Fruit fly (Drosophila melanogaster) whole organism, embryonic: ENCODE measurements around the gene puf.
A peak's percentile ranks its signal among the peaks of the same experiment; 100 is the strongest.

ENCODE experiments used
- Blimp-1 ChIP-seq: fragments of 200-800 bp; sonication (Bioruptor generic); optimal IDR thresholded peaks from 3 replicates; lab custom pipeline; 2018; ENCODE audit warnings: missing biosample characterization, missing genetic modification characterization, mild to moderate bottlenecking, moderate library complexity, missing genetic modification reagents
- CG10267 ChIP-seq: fragments of 200-800 bp; sonication (Bioruptor generic); optimal IDR thresholded peaks from 2 replicates; lab custom pipeline; 2018; ENCODE audit warnings: missing biosample characterization, mild to moderate bottlenecking, missing genetic modification characterization, moderate library complexity
- CG10959 ChIP-seq: fragments of 200-800 bp; sonication (Bioruptor generic); IDR thresholded peaks from 2 replicates; pipeline ENCODE4 v1.3.6; 2022; ENCODE audit warnings: missing biosample characterization, missing genetic modification characterization
- CG10979 ChIP-seq: fragments of 200-800 bp; sonication (Bioruptor generic); optimal IDR thresholded peaks from 2 replicates; lab custom pipeline; 2018; ENCODE audit warnings: missing biosample characterization, mild to moderate bottlenecking, missing genetic modification characterization, moderate library complexity
- CG12659 ChIP-seq: fragments of 200-800 bp; sonication (Bioruptor generic); optimal IDR thresholded peaks from 3 replicates; lab custom pipeline; 2017; ENCODE audit warnings: mild to moderate bottlenecking, missing biosample characterization, missing genetic modification reagents, missing genetic modification characterization
- CG13424 ChIP-seq: fragments of 200-800 bp; sonication (Bioruptor generic); optimal IDR thresholded peaks from 2 replicates; lab custom pipeline; 2019; ENCODE audit warnings: missing biosample characterization, mild to moderate bottlenecking, missing genetic modification characterization, moderate library complexity
- CG15696 ChIP-seq: fragments of 200-800 bp; sonication (Bioruptor generic); optimal IDR thresholded peaks from 2 replicates; lab custom pipeline; 2019; ENCODE audit warnings: missing biosample characterization, mild to moderate bottlenecking, missing genetic modification characterization, moderate library complexity
- CG17359 ChIP-seq: fragments of 200-800 bp; sonication (Bioruptor generic); optimal IDR thresholded peaks from 3 replicates; lab custom pipeline; 2018; ENCODE audit warnings: missing biosample characterization, mild to moderate bottlenecking, missing genetic modification characterization, moderate library complexity
- CG30431 ChIP-seq: fragments of 200-800 bp; sonication (Bioruptor generic); optimal IDR thresholded peaks from 2 replicates; lab custom pipeline; 2017; ENCODE audit warnings: missing biosample characterization, missing genetic modification characterization
- CG6175 ChIP-seq: fragments of 200-800 bp; sonication (Bioruptor generic); IDR thresholded peaks from 3 replicates; pipeline ENCODE4 v1.3.6; 2022; ENCODE audit warnings: missing biosample characterization, missing genetic modification characterization
- CG7357 ChIP-seq: fragments of 200-800 bp; sonication (Bioruptor generic); IDR thresholded peaks from 3 replicates; pipeline ENCODE4 v1.3.6; 2022; ENCODE audit warnings: missing biosample characterization, missing genetic modification characterization
- CG8281 ChIP-seq: fragments of 200-800 bp; sonication (Bioruptor generic); optimal IDR thresholded peaks from 2 replicates; lab custom pipeline; 2018; ENCODE audit warnings: missing biosample characterization, mild to moderate bottlenecking, missing genetic modification characterization, moderate library complexity
- CG8924 ChIP-seq: fragments of 200-800 bp; optimal IDR thresholded peaks from 3 replicates; lab custom pipeline; 2019; ENCODE audit warnings: missing biosample characterization, mild to moderate bottlenecking, missing genetic modification characterization, moderate library complexity
- CG9437 ChIP-seq: fragments of 200-800 bp; sonication (Bioruptor generic); optimal IDR thresholded peaks from 2 replicates; lab custom pipeline; 2018; ENCODE audit warnings: missing biosample characterization, mild to moderate bottlenecking, missing genetic modification characterization
- CkIIα-i1 ChIP-seq: fragments of 200-800 bp; sonication (Bioruptor generic); IDR thresholded peaks from 2 replicates; pipeline ENCODE4 v1.3.6; 2022; ENCODE audit warnings: missing biosample characterization, missing genetic modification characterization
- E2f1 ChIP-seq: fragments of 200-800 bp; sonication (Bioruptor generic); IDR thresholded peaks from 2 replicates; pipeline ENCODE4 v1.3.6; 2022; ENCODE audit warnings: missing biosample characterization, missing genetic modification characterization
- Fer1 ChIP-seq: fragments of 200-800 bp; sonication (Bioruptor generic); optimal IDR thresholded peaks from 2 replicates; lab custom pipeline; 2017; ENCODE audit warnings: missing biosample characterization, mild to moderate bottlenecking, missing genetic modification characterization
- Hr78 ChIP-seq, 2 experiments: fragments of 200-800 bp in 1 of 2; fragments of >200 bp in 1 of 2; sonication (Bioruptor generic) in 1 of 2; optimal IDR thresholded peaks; 2 replicates each; lab custom pipeline; 2017 to 2019; ENCODE audit warnings: missing biosample characterization in 2 of 2, missing genetic modification characterization in 2 of 2, mild to moderate bottlenecking in 1 of 2, moderate library complexity in 1 of 2
- Med ChIP-seq: fragments of 200-800 bp; sonication (Bioruptor generic); peaks from one replicate; lab custom pipeline; 2016; ENCODE audit warnings: missing biosample characterization, missing genetic modification characterization, mild to moderate bottlenecking, inconsistent platforms, moderate library complexity
- Mes4 ChIP-seq: fragments of 200-800 bp; sonication (Bioruptor generic); optimal IDR thresholded peaks from 2 replicates; lab custom pipeline; 2016; ENCODE audit warnings: missing biosample characterization, missing genetic modification characterization
- Nf-YC ChIP-seq: fragments of 200-800 bp; optimal IDR thresholded peaks from 3 replicates; lab custom pipeline; 2019; ENCODE audit warnings: missing biosample characterization, mild to moderate bottlenecking, missing genetic modification characterization, moderate library complexity
- Ptx1 ChIP-seq: fragments of 200-800 bp; sonication (Bioruptor generic); IDR thresholded peaks from 2 replicates; pipeline ENCODE4 v1.3.6; 2022; ENCODE audit warnings: missing biosample characterization, missing genetic modification characterization
- abd-A ChIP-seq: fragments of 200-800 bp; sonication (Bioruptor generic); optimal IDR thresholded peaks from 3 replicates; lab custom pipeline; 2019; ENCODE audit warnings: missing biosample characterization, mild to moderate bottlenecking, missing genetic modification characterization, moderate library complexity
- amos ChIP-seq: fragments of 200-800 bp; sonication (Bioruptor generic); IDR thresholded peaks from 2 replicates; pipeline ENCODE4 v1.3.6; 2022; ENCODE audit warnings: missing biosample characterization, missing genetic modification characterization; ENCODE audit not compliant: partially characterized antibody
- bcd ChIP-seq: fragments of 200-800 bp; sonication (Bioruptor generic); optimal IDR thresholded peaks from 2 replicates; lab custom pipeline; 2017; ENCODE audit warnings: missing biosample characterization, mild to moderate bottlenecking, missing genetic modification characterization
- chif ChIP-seq, 2 experiments: fragments of 200-800 bp; sonication (Bioruptor generic); optimal IDR thresholded peaks; 3 replicates each; lab custom pipeline; 2016; ENCODE audit warnings: missing biosample characterization in 2 of 2, missing genetic modification characterization in 2 of 2
- chinmo ChIP-seq: fragments of 200-800 bp; sonication (Bioruptor generic); IDR thresholded peaks from 4 replicates; pipeline ENCODE4 v1.3.6; 2022; ENCODE audit warnings: missing biosample characterization, missing genetic modification characterization; ENCODE audit not compliant: partially characterized antibody
- ci ChIP-seq: fragments of 200-800 bp; sonication (Bioruptor generic); IDR thresholded peaks from 3 replicates; pipeline ENCODE4 v1.3.6; 2022; ENCODE audit warnings: missing biosample characterization, missing genetic modification characterization
- crol ChIP-seq: fragments of 200-800 bp; sonication (Bioruptor generic); IDR thresholded peaks from 2 replicates; pipeline ENCODE4 v1.3.6; 2022; ENCODE audit warnings: missing biosample characterization, missing genetic modification characterization
- cwo ChIP-seq: fragments of 200-800 bp; sonication (Bioruptor generic); optimal IDR thresholded peaks from 3 replicates; lab custom pipeline; 2017; ENCODE audit warnings: missing biosample characterization, missing genetic modification characterization, mild to moderate bottlenecking, moderate library complexity, missing genetic modification reagents
- exex ChIP-seq: fragments of 200-800 bp; sonication (Bioruptor generic); optimal IDR thresholded peaks from 4 replicates; lab custom pipeline; 2018; ENCODE audit warnings: missing biosample characterization, mild to moderate bottlenecking, missing genetic modification characterization, moderate library complexity
- grn ChIP-seq: fragments of 200-800 bp; sonication (Bioruptor generic); optimal IDR thresholded peaks from 3 replicates; lab custom pipeline; 2017; ENCODE audit warnings: missing biosample characterization, missing genetic modification characterization
- her ChIP-seq: fragments of 200-800 bp; sonication (Bioruptor generic); optimal IDR thresholded peaks from 2 replicates; lab custom pipeline; 2016; ENCODE audit warnings: missing biosample characterization, missing genetic modification characterization
- lab ChIP-seq: fragments of 200-800 bp; sonication (Bioruptor generic); optimal IDR thresholded peaks from 3 replicates; lab custom pipeline; 2017; ENCODE audit warnings: missing biosample characterization, missing genetic modification characterization, mild to moderate bottlenecking, moderate library complexity, missing genetic modification reagents
- lilli ChIP-seq: fragments of 200-800 bp; sonication (Bioruptor generic); optimal IDR thresholded peaks from 3 replicates; lab custom pipeline; 2016; ENCODE audit warnings: missing biosample characterization, missing genetic modification characterization
- lmd ChIP-seq: fragments of 200-800 bp; sonication (Bioruptor generic); IDR thresholded peaks from 2 replicates; pipeline ENCODE4 v1.3.6; 2022; ENCODE audit warnings: missing biosample characterization, missing genetic modification characterization
- mirr ChIP-seq: fragments of 200-800 bp; sonication (Bioruptor generic); optimal IDR thresholded peaks from 3 replicates; lab custom pipeline; 2018; ENCODE audit warnings: missing biosample characterization, mild to moderate bottlenecking, missing genetic modification characterization
- odd ChIP-seq: fragments of 200-800 bp; sonication (Bioruptor generic); optimal IDR thresholded peaks from 2 replicates; lab custom pipeline; 2017; ENCODE audit warnings: missing biosample characterization, mild to moderate bottlenecking, missing genetic modification characterization
- phol ChIP-seq: fragments of 200-800 bp; sonication (Bioruptor generic); optimal IDR thresholded peaks from 3 replicates; lab custom pipeline; 2018; ENCODE audit warnings: missing biosample characterization, mild to moderate bottlenecking, missing genetic modification characterization, moderate library complexity
- prd ChIP-seq, 3 experiments: fragments of >200 bp in 2 of 3; fragments of 200-800 bp in 1 of 3; sonication (Bioruptor generic) in 1 of 3; optimal IDR thresholded peaks in 2 of 3; IDR thresholded peaks in 1 of 3; 2 replicates in 2 of 3; 3 replicates in 1 of 3; pipeline versions ENCODE4 v1.3.6 to Lab custom; 2017 to 2022; ENCODE audit warnings: missing biosample characterization in 1 of 3, missing genetic modification characterization in 1 of 3
- pzg ChIP-seq: fragments of 200-800 bp; sonication (Bioruptor generic); optimal IDR thresholded peaks from 3 replicates; lab custom pipeline; 2018; ENCODE audit warnings: missing biosample characterization, mild to moderate bottlenecking, missing genetic modification characterization, moderate library complexity
- row ChIP-seq: fragments of 200-800 bp; sonication (Bioruptor generic); IDR thresholded peaks from 3 replicates; pipeline ENCODE4 v1.3.6; 2022; ENCODE audit warnings: missing biosample characterization, missing genetic modification characterization
- seq ChIP-seq: fragments of 200-800 bp; sonication (Bioruptor generic); IDR thresholded peaks from 2 replicates; pipeline ENCODE4 v1.3.6; 2022; ENCODE audit warnings: missing biosample characterization, missing genetic modification characterization
- sim ChIP-seq: fragments of 200-800 bp; sonication (Bioruptor generic); IDR thresholded peaks from 2 replicates; pipeline ENCODE4 v1.3.6; 2022; ENCODE audit warnings: missing biosample characterization, missing genetic modification characterization
- sima ChIP-seq: fragments of 200-800 bp; sonication (Bioruptor generic); optimal IDR thresholded peaks from 2 replicates; lab custom pipeline; 2016; ENCODE audit warnings: missing biosample characterization, missing genetic modification characterization
- slp2 ChIP-seq: fragments of 200-800 bp; sonication (Bioruptor generic); optimal IDR thresholded peaks from 2 replicates; lab custom pipeline; 2016; ENCODE audit warnings: missing biosample characterization, missing genetic modification characterization
- sr ChIP-seq: fragments of 200-800 bp; sonication (Bioruptor generic); IDR thresholded peaks from 3 replicates; pipeline ENCODE4 v1.3.6; 2022; ENCODE audit warnings: missing biosample characterization, missing genetic modification characterization
- sug ChIP-seq: fragments of 200-800 bp; optimal IDR thresholded peaks from 2 replicates; lab custom pipeline; 2019; ENCODE audit warnings: missing biosample characterization, mild to moderate bottlenecking, missing genetic modification characterization, moderate library complexity
- tx ChIP-seq: fragments of 200-800 bp; sonication (Bioruptor generic); optimal IDR thresholded peaks from 2 replicates; lab custom pipeline; 2016; ENCODE audit warnings: missing biosample characterization, missing genetic modification characterization

The puf gene

dm6 chr3R:24598549-24599204 is 51.2 kb downstream of the puf start (continued):
- TF ChIP-seq phol (tag; lab: Kevin White, UChicago) = peak; percentile 46
- TF ChIP-seq Blimp-1 (GFP tag; lab: Kevin White, UChicago) = peak; percentile 24
- TF ChIP-seq chif (GFP tag; optimal IDR thresholded peaks at IDR 0.05; lab: Kevin White, UChicago) = peak in 1 of 2 experiments; percentile 19
- peak; percentile 52 for TF ChIP-seq Ptx1
- peak; percentile 38; the same call in 1 of the 2 replicates for TF ChIP-seq crol
- TF ChIP-seq seq (GFP tag; lab: Robert Waterston, UW) = no peak
- no peak for TF ChIP-seq odd (GFP tag; lab: Kevin White, UChicago)
- TF ChIP-seq sim = no peak
- peak; percentile 37; the same call in 1 of the 2 replicates for TF ChIP-seq lmd
- TF ChIP-seq CG9437 = peak; percentile 45
- no peak for TF ChIP-seq sr (GFP tag; lab: Robert Waterston, UW)
- peak; percentile 2 for TF ChIP-seq lilli (GFP tag; lab: Kevin White, UChicago)
- TF ChIP-seq CG12659 (GFP tag; lab: Kevin White, UChicago) = peak; percentile 9
- TF ChIP-seq CG6175 (GFP tag; lab: Robert Waterston, UW) = 0 out of 3 replicates have a peak, but pooled peaks have one; percentile 43
- TF ChIP-seq CkIIα-i1 (GFP tag; lab: Robert Waterston, UW) = 0 out of 2 replicates have a peak, but pooled peaks have one; percentile 11
- no peak for TF ChIP-seq pzg (GFP tag; lab: Kevin White, UChicago)
- no peak for TF ChIP-seq CG10959 (GFP tag; lab: Robert Waterston, UW)
- TF ChIP-seq E2f1 (GFP tag; lab: Robert Waterston, UW) = 0 out of 2 replicates have a peak, but pooled peaks have one; percentile 13
- TF ChIP-seq CG10979 (tag; lab: Kevin White, UChicago) = peak; percentile 16
- TF ChIP-seq cwo (GFP tag; lab: Kevin White, UChicago) = peak; percentile 12
- TF ChIP-seq CG8281 = no peak
- TF ChIP-seq row (GFP tag; lab: Robert Waterston, UW) = peak; percentile 32; the same call in 2 of the 3 replicates
- TF ChIP-seq CG15696 = no peak
- TF ChIP-seq mirr (GFP tag; lab: Kevin White, UChicago) = no peak
- TF ChIP-seq Fer1 (GFP tag; lab: Kevin White, UChicago) = peak; percentile 21
- TF ChIP-seq her (GFP tag; lab: Kevin White, UChicago) = no peak
- TF ChIP-seq CG10267 (tag; lab: Kevin White, UChicago) = peak; percentile 10
- peak; percentile 1 for TF ChIP-seq CG8924 (tag; lab: Kevin White, UChicago)
- TF ChIP-seq bcd (GFP tag; lab: Kevin White, UChicago) = peak; percentile 2
- peak; percentile 22 for TF ChIP-seq lab (GFP tag; lab: Kevin White, UChicago)
- TF ChIP-seq Mes4 = no peak
- TF ChIP-seq prd (optimal IDR thresholded peaks at IDR 0.05; lab: Kevin White, UChicago) = no peak
- peak; percentile 46; the same call in 2 of the 3 replicates for TF ChIP-seq prd (GFP tag; IDR thresholded peaks at IDR 0.05; lab: Robert Waterston, UW)
- no peak for TF ChIP-seq amos (GFP tag; lab: Robert Waterston, UW)
- no peak for TF ChIP-seq abd-A (tag; lab: Kevin White, UChicago)
- no peak for TF ChIP-seq Nf-YC
- peak; percentile 13 for TF ChIP-seq CG17359 (tag; lab: Kevin White, UChicago)

- TF ChIP-seq CG13424 (tag; lab: Kevin White, UChicago) (no peak), chinmo (GFP tag; lab: Robert Waterston, UW) (0 out of 4 replicates have a peak, but pooled peaks have one; percentile 48), grn (GFP tag; lab: Kevin White, UChicago) (peak; percentile 58), Med (GFP tag; lab: Kevin White, UChicago) (peak; percentile 38), Hr78 (GFP tag; optimal IDR thresholded peaks at IDR 0.05; lab: Kevin White, UChicago) (peak in 1 of 2 experiments; percentile 65), exex (tag; lab: Kevin White, UChicago) (peak; percentile 92), CG30431 (no peak), CG7357 (no peak), slp2 (GFP tag; lab: Kevin White, UChicago) (no peak), sug (peak; percentile 70), ci (GFP tag; lab: Robert Waterston, UW) (0 out of 3 replicates have a peak, but pooled peaks have one; percentile 10), sima (GFP tag; lab: Kevin White, UChicago) (no peak), tx (no peak), lab (GFP tag; lab: Kevin White, UChicago) (peak; percentile 6)
Measured at dm6 chr3R:24596881-24597280, 53.0 kb downstream of the puf start.
